Worm (Caenorhabditis elegans) whole organism, midembryonic: ENCODE results near the gene C29E4.15.
"Not testable (repeated sequence)": the region's sequence is repeated elsewhere in the genome, so short reads cannot be mapped to it uniquely, and the experiment has no call there.

Experiments
- T22C8.4 ChIP-seq: fragments of 200-800 bp; sonication (Bioruptor generic); IDR thresholded peaks from 2 replicates; pipeline ENCODE4 v1.3.6; 2022; ENCODE audit warnings: missing genetic modification characterization, missing compliant biosample characterization
- cog-1 ChIP-seq: sonication (generic microtip); optimal IDR thresholded peaks from 2 replicates; lab custom pipeline; 2016; ENCODE audit warnings: missing genetic modification characterization, missing compliant biosample characterization
- flt-1 ChIP-seq: fragments of 200-800 bp; sonication (Bioruptor generic); IDR thresholded peaks from 2 replicates; pipeline ENCODE4 v1.3.6; 2022; ENCODE audit warnings: missing genetic modification characterization, missing compliant biosample characterization
- klf-2 ChIP-seq: fragments of 200-800 bp; sonication (Bioruptor generic); conservative IDR thresholded peaks from 2 replicates; pipeline ENCODE4 v1.3.6; 2022; ENCODE audit warnings: missing genetic modification reagents, missing genetic modification characterization, missing compliant biosample characterization
- med-1 ChIP-seq: sonication (generic microtip); optimal IDR thresholded peaks from 2 replicates; lab custom pipeline; 2017; ENCODE audit warnings: missing genetic modification characterization, mild to moderate bottlenecking, missing compliant biosample characterization, antibody characterized with exemption, missing genetic modification reagents; ENCODE audit not compliant: insufficient read depth
- ref-1 ChIP-seq: fragments of 200-800 bp; sonication (Bioruptor generic); conservative IDR thresholded peaks from 2 replicates; pipeline ENCODE4 v1.3.6; 2022; ENCODE audit warnings: missing genetic modification reagents, missing genetic modification characterization, missing compliant biosample characterization
- tab-1 ChIP-seq: fragments of 200-800 bp; sonication (Bioruptor generic); IDR thresholded peaks from 2 replicates; pipeline ENCODE4 v1.3.6; 2022; ENCODE audit warnings: missing genetic modification characterization, missing compliant biosample characterization
- ztf-23 ChIP-seq: fragments of 200-800 bp; sonication (Bioruptor generic); IDR thresholded peaks from 2 replicates; pipeline ENCODE4 v1.3.6; 2022; ENCODE audit warnings: missing genetic modification reagents, missing genetic modification characterization, missing compliant biosample characterization
- ztf-29 ChIP-seq: fragments of 200-800 bp; sonication (Bioruptor generic); IDR thresholded peaks from 2 replicates; pipeline ENCODE4 v1.3.6; 2022; ENCODE audit warnings: missing genetic modification reagents, missing genetic modification characterization, missing compliant biosample characterization

C29E4.15 gene

ce11 chrIII:7947677-7948076, 4.7 kb upstream of the C29E4.15 start:
- TF ChIP-seq T22C8.4 (GFP tag; lab: Robert Waterston, UW): no peak
- TF ChIP-seq tab-1 (GFP tag; lab: Robert Waterston, UW): no peak
- TF ChIP-seq med-1 (GFP tag; lab: Kevin White, UChicago): no peak
- no peak for TF ChIP-seq ztf-23 (GFP tag; lab: Robert Waterston, UW)
- TF ChIP-seq ztf-29: no peak
- no peak for TF ChIP-seq ref-1
- TF ChIP-seq cog-1 (tag; lab: Kevin White, UChicago): no peak
- TF ChIP-seq flt-1 (GFP tag; lab: Robert Waterston, UW): no peak

- TF ChIP-seq cog-1 (tag; lab: Kevin White, UChicago): no peak
- no peak for TF ChIP-seq ref-1
- no peak for TF ChIP-seq ztf-23 (GFP tag; lab: Robert Waterston, UW)
- no peak for TF ChIP-seq klf-2 (GFP tag; lab: Robert Waterston, UW)
- TF ChIP-seq med-1 (GFP tag; lab: Kevin White, UChicago): no peak
- TF ChIP-seq tab-1 (GFP tag; lab: Robert Waterston, UW): no peak
- TF ChIP-seq flt-1 (GFP tag; lab: Robert Waterston, UW): no peak
- no peak for TF ChIP-seq ztf-29
- TF ChIP-seq T22C8.4 (GFP tag; lab: Robert Waterston, UW): no peak
These were observed 3.6 kb upstream of the C29E4.15 start, which contains the start of gene col-90 for ce11 chrIII:7948802-7949201. col-90 (plus strand) TSS chrIII:7948838.

- no peak for TF ChIP-seq T22C8.4 (GFP tag; lab: Robert Waterston, UW)
- no peak for TF ChIP-seq klf-2 (GFP tag; lab: Robert Waterston, UW)
- TF ChIP-seq ztf-29: no peak
- no peak for TF ChIP-seq ref-1
- no peak for TF ChIP-seq tab-1 (GFP tag; lab: Robert Waterston, UW)
- TF ChIP-seq ztf-23 (GFP tag; lab: Robert Waterston, UW): no peak
- no peak for TF ChIP-seq med-1 (GFP tag; lab: Kevin White, UChicago)
- TF ChIP-seq flt-1 (GFP tag; lab: Robert Waterston, UW): no peak
- TF ChIP-seq cog-1 (tag; lab: Kevin White, UChicago): no peak
These were observed 2.0 kb upstream of the C29E4.15 start for ce11 chrIII:7950447-7950846.

ce11 chrIII:7953208-7953607, 785 bp downstream of the C29E4.15 start, which contains the start of gene let-754:
let-754 (minus strand) TSS chrIII:7953308.
- no peak for TF ChIP-seq tab-1 (GFP tag; lab: Robert Waterston, UW)
- no peak for TF ChIP-seq ref-1
- TF ChIP-seq ztf-29: no peak
- TF ChIP-seq T22C8.4 (GFP tag; lab: Robert Waterston, UW): no peak

ce11 chrIII:7956965-7957364, 4.5 kb downstream of the C29E4.15 start, which contains the start of gene C29E4.9:
C29E4.9 (minus strand) TSS chrIII:7957065.
- no peak for TF ChIP-seq ztf-29
- TF ChIP-seq tab-1 (GFP tag; lab: Robert Waterston, UW): no peak
- TF ChIP-seq ref-1: no peak
- no peak for TF ChIP-seq cog-1 (tag; lab: Kevin White, UChicago)

ce11 chrIII:7958085-7958484, 5.7 kb downstream of the C29E4.15 start, which contains the start of gene C29E4.11:
C29E4.11 (minus strand) TSS chrIII:7958114.
- TF ChIP-seq T22C8.4 (GFP tag; lab: Robert Waterston, UW) (no peak), ztf-23 (GFP tag; lab: Robert Waterston, UW) (no peak), flt-1 (GFP tag; lab: Robert Waterston, UW) (no peak), ref-1 (no peak), klf-2 (GFP tag; lab: Robert Waterston, UW) (no peak), tab-1 (GFP tag; lab: Robert Waterston, UW) (no peak), ztf-29 (no peak), cog-1 (tag; lab: Kevin White, UChicago) (peak; percentile 24)

ce11 chrIII:7958922-7959609, 6.6 kb downstream of the C29E4.15 start, which contains the start of gene F54H12.10:
F54H12.10 (minus strand) TSS chrIII:7958972.
- not testable (repeated sequence) for TF ChIP-seq T22C8.4 (GFP tag; lab: Robert Waterston, UW); ztf-23 (GFP tag; lab: Robert Waterston, UW); ref-1

ce11 chrIII:7962641-7963040, 10.2 kb downstream of the C29E4.15 start, which contains the start of gene F54H12.4:
F54H12.4 (minus strand) TSS chrIII:7962741.
- not testable (repeated sequence) for TF ChIP-seq med-1 (GFP tag; lab: Kevin White, UChicago); ref-1; klf-2 (GFP tag; lab: Robert Waterston, UW)

ce11 chrIII:7964281-7964680, 11.9 kb downstream of the C29E4.15 start, which contains the start of gene F54H12.2:
F54H12.2 (plus strand) TSS chrIII:7964581.
- TF ChIP-seq ztf-29; klf-2 (GFP tag; lab: Robert Waterston, UW); T22C8.4 (GFP tag; lab: Robert Waterston, UW): not testable (repeated sequence)

- TF ChIP-seq flt-1 (GFP tag; lab: Robert Waterston, UW): 0 out of 2 replicates have a peak, but pooled peaks have one; percentile 53
These were observed 13.7 kb downstream of the C29E4.15 start for ce11 chrIII:7965946-7966692.
